Worm (Caenorhabditis elegans) whole organism, young adult: ENCODE measurements around the gene C06H5.8.

Source experiments
- aptf-3 ChIP-seq: fragments of 200-800 bp; sonication (Bioruptor generic); IDR thresholded peaks from 2 replicates; pipeline ENCODE4 v1.3.6; 2022; ENCODE audit warnings: missing genetic modification characterization, missing compliant biosample characterization
- efl-1 ChIP-seq: fragments of 150-350 bp; optimal IDR thresholded peaks from 2 replicates; lab custom pipeline; 2014; ENCODE audit warnings: missing biosample characterization, missing genetic modification reagents, missing genetic modification characterization
- gei-17 ChIP-seq: fragments of 200-800 bp; sonication (Bioruptor generic); optimal IDR thresholded peaks from 2 replicates; lab custom pipeline; 2018; ENCODE audit warnings: mild to moderate bottlenecking, missing genetic modification characterization, missing compliant biosample characterization
- nfya-1 ChIP-seq: sonication (generic microtip); optimal IDR thresholded peaks from 2 replicates; lab custom pipeline; 2017; ENCODE audit warnings: antibody characterized with exemption, missing compliant biosample characterization, missing genetic modification characterization, borderline replicate concordance; ENCODE audit not compliant: insufficient read depth
- snpc-4 ChIP-seq, 5 experiments: fragments of 150-350 bp in 1 of 5; sonication (generic microtip) in 4 of 5; optimal IDR thresholded peaks; 2 replicates each; lab custom pipeline; 2014 to 2018; ENCODE audit warnings: missing genetic modification characterization in 5 of 5, missing biosample characterization in 3 of 5, antibody characterized with exemption in 2 of 5, mild to moderate bottlenecking in 2 of 5, missing compliant biosample characterization in 2 of 5, missing genotype in 2 of 5, moderate library complexity in 2 of 5, missing genetic modification reagents in 1 of 5

DNA sequence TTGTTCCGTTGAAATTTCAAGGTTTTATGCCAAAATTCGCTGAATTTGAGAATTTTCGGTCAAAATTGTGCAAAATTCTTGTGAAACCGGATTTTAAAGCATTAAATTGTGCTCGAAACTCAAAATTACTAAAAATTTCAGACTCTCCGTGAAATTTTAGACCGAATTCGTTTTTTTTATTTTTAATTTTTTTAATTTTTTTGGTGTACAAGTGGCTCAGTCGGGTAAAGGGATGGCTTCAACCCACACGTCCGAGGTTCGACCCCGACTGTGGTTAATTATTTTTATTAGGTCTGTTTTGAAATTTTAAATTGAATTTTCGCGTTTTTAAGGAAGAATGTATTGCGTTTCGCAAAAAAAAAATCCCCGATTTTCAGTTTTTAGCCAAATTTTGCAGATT, 20.2 kb downstream of the C06H5.8 start:
- TF ChIP-seq efl-1 (GFP tag; lab: Kevin White, UChicago) (no peak), gei-17 (GFP tag; lab: Kevin White, UChicago) (no peak), aptf-3 (GFP tag; lab: Robert Waterston, UW) (no peak), nfya-1 (tag; lab: Kevin White, UChicago) (no peak), snpc-4 (GFP tag; optimal IDR thresholded peaks at IDR 0.05; lab: Kevin White, UChicago) (no peak), snpc-4 (tag; optimal IDR thresholded peaks at IDR 0.05; lab: Kevin White, UChicago) (no peak)
